Worm (Caenorhabditis elegans) whole organism, young adult: Measurements from ENCODE around the gene btb-9.

Source experiments
- B0035.1 ChIP-seq: sonication (generic microtip); optimal IDR thresholded peaks from 2 replicates; lab custom pipeline; 2016; ENCODE audit warnings: missing genetic modification characterization, mild to moderate bottlenecking, missing compliant biosample characterization, missing genotype, missing genetic modification reagents
- B0261.1 ChIP-seq: sonication (generic microtip); optimal IDR thresholded peaks from 2 replicates; lab custom pipeline; 2016; ENCODE audit warnings: mild to moderate bottlenecking, missing genetic modification characterization, moderate library complexity, missing compliant biosample characterization
- F10E7.11 ChIP-seq: sonication (generic microtip); optimal IDR thresholded peaks from 2 replicates; lab custom pipeline; 2017; ENCODE audit warnings: mild to moderate bottlenecking, missing genetic modification characterization, moderate library complexity, missing compliant biosample characterization
- F33H1.4 ChIP-seq: fragments of 200-800 bp; sonication (Bioruptor generic); IDR thresholded peaks from 2 replicates; pipeline ENCODE4 v1.3.6; 2022; ENCODE audit warnings: missing genetic modification reagents, missing genetic modification characterization, missing compliant biosample characterization
- F37B4.10 ChIP-seq: fragments of 200-800 bp; sonication (Bioruptor generic); IDR thresholded peaks from 2 replicates; pipeline ENCODE4 v1.3.6; 2022; ENCODE audit warnings: missing genetic modification characterization, missing compliant biosample characterization
- F52B5.7 ChIP-seq: sonication (generic microtip); optimal IDR thresholded peaks from 2 replicates; lab custom pipeline; 2016; ENCODE audit warnings: mild to moderate bottlenecking, missing genetic modification characterization, missing compliant biosample characterization
- F57A8.1 ChIP-seq: fragments of 200-800 bp; sonication (Bioruptor generic); optimal IDR thresholded peaks from 2 replicates; lab custom pipeline; 2018; ENCODE audit warnings: mild to moderate bottlenecking, missing genetic modification characterization, moderate library complexity, missing compliant biosample characterization
- T07F8.4 ChIP-seq: sonication (generic microtip); optimal IDR thresholded peaks from 2 replicates; lab custom pipeline; 2016; ENCODE audit warnings: mild to moderate bottlenecking, missing genetic modification characterization, moderate library complexity, missing compliant biosample characterization
- Y79H2A.3 ChIP-seq: fragments of 200-800 bp; sonication (Bioruptor generic); conservative IDR thresholded peaks from 2 replicates; pipeline ENCODE4 v1.3.6; 2022; ENCODE audit warnings: missing genetic modification reagents, missing genetic modification characterization, missing compliant biosample characterization
- aptf-2 ChIP-seq: fragments of 200-800 bp; sonication (Bioruptor generic); conservative IDR thresholded peaks from 2 replicates; pipeline ENCODE4 v1.3.6; 2022; ENCODE audit warnings: missing genetic modification reagents, missing genetic modification characterization, missing compliant biosample characterization
- atf-7 ChIP-seq: sonication (generic microtip); optimal IDR thresholded peaks from 2 replicates; lab custom pipeline; 2017; ENCODE audit warnings: mild to moderate bottlenecking, missing genetic modification characterization, missing compliant biosample characterization
- athp-1 ChIP-seq: sonication (generic microtip); optimal IDR thresholded peaks from 2 replicates; lab custom pipeline; 2017; ENCODE audit warnings: mild to moderate bottlenecking, missing genetic modification characterization, missing compliant biosample characterization
- attf-6 ChIP-seq: fragments of 200-800 bp; sonication (Bioruptor generic); IDR thresholded peaks from 2 replicates; pipeline ENCODE4 v1.3.6; 2022; ENCODE audit warnings: missing genetic modification reagents, missing genetic modification characterization, missing compliant biosample characterization
- bed-1 ChIP-seq: fragments of 200-800 bp; sonication (Bioruptor generic); IDR thresholded peaks from 2 replicates; pipeline ENCODE4 v1.3.6; 2022; ENCODE audit warnings: missing genetic modification reagents, missing genetic modification characterization, missing compliant biosample characterization
- die-1 ChIP-seq: sonication (generic microtip); optimal IDR thresholded peaks from 2 replicates; lab custom pipeline; 2016; ENCODE audit warnings: missing genotype, mild to moderate bottlenecking, missing genetic modification characterization, missing compliant biosample characterization
- egl-44 ChIP-seq: fragments of 200-800 bp; sonication (Bioruptor generic); IDR thresholded peaks from 2 replicates; pipeline ENCODE4 v1.3.6; 2022; ENCODE audit warnings: missing genetic modification reagents, missing genetic modification characterization, missing compliant biosample characterization
- egrh-3 ChIP-seq: fragments of 200-800 bp; sonication (Bioruptor generic); IDR thresholded peaks from 2 replicates; pipeline ENCODE4 v1.3.6; 2022; ENCODE audit warnings: missing genetic modification reagents, missing genetic modification characterization, missing compliant biosample characterization
- fkh-3 ChIP-seq: sonication (generic microtip); optimal IDR thresholded peaks from 2 replicates; lab custom pipeline; 2016; ENCODE audit warnings: mild to moderate bottlenecking, missing genetic modification characterization, missing compliant biosample characterization
- hlh-26 ChIP-seq: fragments of 200-800 bp; sonication (Bioruptor generic); conservative IDR thresholded peaks from 2 replicates; pipeline ENCODE4 v1.3.6; 2022; ENCODE audit warnings: missing genetic modification reagents, missing genetic modification characterization, missing compliant biosample characterization
- hmg-1.2 ChIP-seq: fragments of 200-800 bp; sonication (Bioruptor generic); IDR thresholded peaks from 2 replicates; pipeline ENCODE4 v1.3.6; 2022; ENCODE audit warnings: missing genetic modification reagents, missing genetic modification characterization, missing compliant biosample characterization
- hmg-20 ChIP-seq: fragments of 200-800 bp; sonication (Bioruptor generic); IDR thresholded peaks from 2 replicates; pipeline ENCODE4 v1.3.6; 2022; ENCODE audit warnings: missing genetic modification reagents, missing genetic modification characterization, missing compliant biosample characterization
- lin-26 ChIP-seq: fragments of 200-800 bp; sonication (Bioruptor generic); IDR thresholded peaks from 2 replicates; pipeline ENCODE4 v1.3.6; 2022; ENCODE audit warnings: missing genetic modification reagents, missing genetic modification characterization, missing compliant biosample characterization
- madf-6 ChIP-seq: fragments of 200-800 bp; sonication (Bioruptor generic); IDR thresholded peaks from 2 replicates; pipeline ENCODE4 v1.3.6; 2022; ENCODE audit warnings: missing genetic modification reagents, missing genetic modification characterization, missing compliant biosample characterization
- nfya-1 ChIP-seq: sonication (generic microtip); optimal IDR thresholded peaks from 2 replicates; lab custom pipeline; 2017; ENCODE audit warnings: antibody characterized with exemption, missing compliant biosample characterization, missing genetic modification characterization, borderline replicate concordance; ENCODE audit not compliant: insufficient read depth
- rpc-1 ChIP-seq, 2 experiments: fragments of 150-350 bp in 1 of 2; sonication (generic microtip) in 1 of 2; optimal IDR thresholded peaks; 2 replicates each; lab custom pipeline; 2014 to 2018; ENCODE audit warnings: missing biosample characterization in 1 of 2, missing genetic modification characterization in 1 of 2, missing genetic modification reagents in 1 of 2, missing genotype in 1 of 2
- sdz-38 ChIP-seq: sonication (generic microtip); optimal IDR thresholded peaks from 2 replicates; lab custom pipeline; 2016; ENCODE audit warnings: missing genotype, missing genetic modification characterization, missing compliant biosample characterization
- snpc-1.3 ChIP-seq: sonication (generic microtip); optimal IDR thresholded peaks from 2 replicates; lab custom pipeline; 2017; ENCODE audit warnings: missing genetic modification characterization, mild to moderate bottlenecking, missing compliant biosample characterization, antibody characterized with exemption, moderate library complexity, missing genotype, missing genetic modification reagents; ENCODE audit not compliant: insufficient read depth
- tbp1 ChIP-seq: fragments of 200-800 bp; sonication (Bioruptor generic); optimal IDR thresholded peaks from 2 replicates; lab custom pipeline; 2018; ENCODE audit warnings: mild to moderate bottlenecking, missing genetic modification characterization, missing compliant biosample characterization
- unc-62 ChIP-seq: fragments of 150-350 bp; optimal IDR thresholded peaks from 2 replicates; lab custom pipeline; 2014; ENCODE audit warnings: missing biosample characterization, missing genetic modification reagents, missing genetic modification characterization
- ztf-18 ChIP-seq: sonication (generic microtip); optimal IDR thresholded peaks from 2 replicates; lab custom pipeline; 2016; ENCODE audit warnings: missing genotype, mild to moderate bottlenecking, missing genetic modification characterization, missing compliant biosample characterization
- ztf-22 ChIP-seq: fragments of 200-800 bp; sonication (Bioruptor generic); optimal IDR thresholded peaks from 2 replicates; lab custom pipeline; 2018; ENCODE audit warnings: mild to moderate bottlenecking, missing genetic modification characterization, moderate library complexity, missing compliant biosample characterization
- ztf-25 ChIP-seq: fragments of 200-800 bp; sonication (Bioruptor generic); IDR thresholded peaks from 2 replicates; pipeline ENCODE4 v1.3.6; 2022; ENCODE audit warnings: missing genetic modification reagents, missing genetic modification characterization, missing compliant biosample characterization

Gene btb-9

DNA sequence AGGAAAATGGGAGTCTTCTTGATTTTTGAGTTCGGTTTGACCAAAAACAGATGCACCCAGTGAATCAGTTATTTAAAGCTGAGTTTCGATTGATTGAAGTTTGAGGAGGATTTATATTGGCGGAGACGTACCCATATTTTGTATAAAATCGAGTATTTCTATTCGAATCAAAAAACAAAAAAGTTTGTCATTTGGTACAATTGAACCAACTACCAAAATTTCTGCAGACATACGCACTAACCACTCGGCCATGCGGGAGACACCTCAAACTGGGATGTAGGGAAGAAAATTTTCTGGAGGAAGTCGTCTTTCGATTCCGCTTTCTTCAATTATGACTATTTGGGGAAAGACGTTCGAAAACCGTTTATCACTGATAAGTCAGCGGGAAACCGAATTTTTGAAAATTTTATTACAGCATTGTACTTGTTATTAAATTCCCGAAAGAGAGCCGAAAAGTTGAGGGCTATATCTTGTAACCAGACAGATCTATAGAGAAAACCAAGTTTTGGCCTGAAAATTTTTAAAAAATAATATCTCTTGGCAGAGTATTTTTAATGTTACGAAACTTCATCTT lies 27.7 kb upstream of the btb-9 start:
- peak; percentile 59 for TF ChIP-seq B0261.1 (tag; lab: Kevin White, UChicago)
- TF ChIP-seq lin-26 (GFP tag; lab: Robert Waterston, UW), result peak; percentile 61; the same call in 1 of the 2 replicates
- peak; percentile 76 for TF ChIP-seq tbp1 (GFP tag; lab: Kevin White, UChicago)
- peak; percentile 32 for TF ChIP-seq rpc-1 (optimal IDR thresholded peaks at IDR 0.05; lab: Kevin White, UChicago)
- peak; percentile 66 for TF ChIP-seq rpc-1 (tag; optimal IDR thresholded peaks at IDR 0.05; lab: Kevin White, UChicago)

DNA sequence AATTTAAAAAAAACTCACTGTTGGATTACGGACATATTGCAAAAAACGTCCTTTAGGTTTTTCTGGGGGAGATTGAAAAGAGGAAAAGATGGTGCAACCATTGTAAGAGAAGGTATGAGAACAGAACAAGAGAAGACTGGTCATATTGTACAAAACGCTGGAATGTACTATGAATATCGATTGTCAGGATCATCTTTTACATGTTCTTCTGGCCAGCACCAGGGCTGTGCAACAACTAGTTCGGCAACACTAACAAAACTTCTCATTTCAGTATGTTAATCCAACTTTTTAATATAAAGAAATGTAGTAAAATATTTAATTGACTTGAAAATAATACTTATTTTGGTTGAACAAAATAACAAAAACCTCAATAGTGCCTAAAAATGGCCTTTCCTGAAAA lies 24.9 kb upstream of the btb-9 start, which contains the start of gene fbxb-47:
Gene fbxb-47 (minus strand): TSS at position 101 of the 400 bp plus-strand sequence.
- TF ChIP-seq lin-26 (GFP tag; lab: Robert Waterston, UW) (no peak), aptf-2 (GFP tag; lab: Robert Waterston, UW) (no peak), atf-7 (no peak), snpc-1.3 (tag; lab: Kevin White, UChicago) (no peak), ztf-18 (tag; lab: Kevin White, UChicago) (no peak), F33H1.4 (no peak), hmg-20 (GFP tag; lab: Robert Waterston, UW) (no peak), sdz-38 (tag; lab: Kevin White, UChicago) (no peak), hmg-1.2 (GFP tag; lab: Robert Waterston, UW) (no peak), bed-1 (GFP tag; lab: Robert Waterston, UW) (no peak), T07F8.4 (tag; lab: Kevin White, UChicago) (no peak), B0035.1 (no peak), madf-6 (no peak), die-1 (no peak)

DNA sequence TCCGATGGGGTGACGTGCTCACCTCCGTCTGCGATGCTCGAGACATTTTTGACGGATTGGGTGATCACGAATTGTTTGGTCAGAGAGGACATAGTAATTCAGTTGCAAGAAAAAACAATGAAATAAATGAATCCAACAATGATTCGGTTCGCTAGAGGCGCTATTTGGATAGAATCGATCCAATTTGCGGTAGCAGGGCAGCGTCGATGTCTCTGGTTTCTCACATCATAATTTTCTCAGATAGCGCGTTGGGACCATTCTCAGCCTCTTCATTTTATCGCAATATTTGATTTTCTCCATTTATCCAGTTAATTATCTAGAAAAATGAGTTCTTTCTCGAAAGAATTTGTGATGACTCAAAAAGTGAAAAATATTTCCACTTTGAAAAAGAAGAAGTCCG lies 21.9 kb upstream of the btb-9 start, which contains the start of gene sdz-18:
Gene sdz-18 (minus strand): TSS at position 101 of the 400 bp plus-strand sequence.
- TF ChIP-seq Y79H2A.3 (GFP tag; lab: Robert Waterston, UW) (no peak), fkh-3 (no peak), attf-6 (GFP tag; lab: Robert Waterston, UW) (no peak), nfya-1 (tag; lab: Kevin White, UChicago) (no peak), ztf-25 (GFP tag; lab: Robert Waterston, UW) (no peak), F37B4.10 (GFP tag; lab: Robert Waterston, UW) (no peak), hlh-26 (no peak), F33H1.4 (no peak), F52B5.7 (tag; lab: Kevin White, UChicago) (no peak), unc-62 (GFP tag; lab: Kevin White, UChicago) (no peak), egrh-3 (GFP tag; lab: Robert Waterston, UW) (no peak), rpc-1 (optimal IDR thresholded peaks at IDR 0.05; lab: Kevin White, UChicago) (no peak), rpc-1 (tag; optimal IDR thresholded peaks at IDR 0.05; lab: Kevin White, UChicago) (no peak), egl-44 (GFP tag; lab: Robert Waterston, UW) (no peak), ztf-22 (no peak), madf-6 (no peak), athp-1 (tag; lab: Kevin White, UChicago) (no peak), F10E7.11 (tag; lab: Kevin White, UChicago) (no peak)

DNA sequence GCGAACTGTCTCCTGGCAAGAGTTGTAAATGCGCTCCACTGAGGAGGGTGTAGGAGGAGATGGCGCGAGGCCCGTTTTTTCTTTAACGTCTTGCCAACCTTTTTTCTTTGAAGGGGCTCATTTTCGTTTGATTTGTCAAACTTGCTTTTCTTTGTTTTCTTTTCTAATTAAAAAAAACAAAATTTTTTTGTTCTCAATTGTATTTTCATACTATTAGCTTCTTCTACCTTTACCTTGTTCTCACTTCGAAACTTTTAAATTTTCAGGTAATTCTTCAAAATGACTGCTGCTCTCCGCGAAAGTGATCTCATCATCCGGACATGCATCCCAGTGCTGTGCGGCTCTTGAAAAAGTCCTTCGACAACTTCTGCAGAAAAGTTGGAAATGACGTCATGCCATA lies 18.3 kb upstream of the btb-9 start, which contains the start of gene fbxa-184:
Gene fbxa-184 (plus strand): TSS at position 301 of the 400 bp plus-strand sequence.
- TF ChIP-seq F57A8.1 (GFP tag; lab: Kevin White, UChicago) (no peak), aptf-2 (GFP tag; lab: Robert Waterston, UW) (peak; percentile 81)
